Fruit fly (Drosophila melanogaster): Measurements from ENCODE around the gene Tbh.

Gene Tbh

DNA sequence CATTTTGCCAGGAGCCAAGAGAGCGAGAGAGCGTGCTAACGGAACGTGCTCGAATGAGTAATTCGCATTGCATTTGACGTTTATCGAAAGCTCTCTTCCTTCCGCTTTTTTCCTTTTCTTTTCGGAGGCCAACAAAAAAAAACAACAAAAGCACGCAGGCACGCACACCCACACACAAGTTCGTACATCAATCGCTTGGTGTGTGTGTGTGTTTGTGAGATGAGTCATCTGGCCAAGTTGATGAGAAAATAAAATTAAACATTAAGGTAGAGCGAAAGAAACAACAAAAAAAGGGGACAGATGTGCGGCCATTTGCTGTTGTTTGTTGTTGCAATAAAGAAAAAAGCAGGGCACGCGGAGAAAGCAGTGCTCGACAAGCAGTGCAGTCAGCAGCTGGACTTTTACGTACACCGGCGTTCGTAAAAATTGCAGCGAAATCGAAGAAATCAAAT is 67.8 kb downstream of the Tbh start (continued):
- TF ChIP-seq CG34422 (GFP tag; IDR thresholded peaks at IDR 0.05), result peak; percentile 39; the same call in 1 of the 3 replicates
- TF ChIP-seq pnt (GFP tag; optimal IDR thresholded peaks at IDR 0.05), result no peak
- 0 out of 4 replicates have a peak, but pooled peaks have one; percentile 17 for TF ChIP-seq chinmo (GFP tag; IDR thresholded peaks at IDR 0.05; ENCODE audit: partially characterized antibody)
- TF ChIP-seq Eip74EF (GFP tag; optimal IDR thresholded peaks at IDR 0.05), result peak in 1 of 2 experiments; percentile 96
- TF ChIP-seq CG9817 (tag; optimal IDR thresholded peaks at IDR 0.05), result no peak
- peak; percentile 5 for TF ChIP-seq CG9437 (GFP tag; optimal IDR thresholded peaks at IDR 0.05)
- no peak for TF ChIP-seq seq (GFP tag; IDR thresholded peaks at IDR 0.05)
- peak; percentile 46 for TF ChIP-seq stwl (tag; optimal IDR thresholded peaks at IDR 0.05)
- TF ChIP-seq CG10431 (GFP tag; optimal IDR thresholded peaks at IDR 0.05), result no peak
- TF ChIP-seq CG7357 (GFP tag; IDR thresholded peaks at IDR 0.05), result no peak
- peak; percentile 31 for TF ChIP-seq sqz (GFP tag; optimal IDR thresholded peaks at IDR 0.05)
- TF ChIP-seq CG3163 (GFP tag; optimal IDR thresholded peaks at IDR 0.05), result no peak
- peak; percentile 83 for TF ChIP-seq Aef1 (GFP tag; IDR thresholded peaks at IDR 0.05)
- TF ChIP-seq Usf (GFP tag; optimal IDR thresholded peaks at IDR 0.05), result no peak
- TF ChIP-seq z (GFP tag; IDR thresholded peaks at IDR 0.05), result 0 out of 3 replicates have a peak, but pooled peaks have one; percentile 40
- TF ChIP-seq dm (GFP tag; optimal IDR thresholded peaks at IDR 0.05), result peak; percentile 5
- 0 out of 2 replicates have a peak, but pooled peaks have one; percentile 5 for TF ChIP-seq slbo (GFP tag; IDR thresholded peaks at IDR 0.05)
- 0 out of 3 replicates have a peak, but pooled peaks have one; percentile 25 for TF ChIP-seq otp (GFP tag; IDR thresholded peaks at IDR 0.05)
- TF ChIP-seq CG10565 (GFP tag; optimal IDR thresholded peaks at IDR 0.05), result no peak
- no peak for TF ChIP-seq CG17829 (tag; optimal IDR thresholded peaks at IDR 0.05)
- no peak for TF ChIP-seq bigmax (GFP tag; optimal IDR thresholded peaks at IDR 0.05)
- peak; percentile 4 for TF ChIP-seq CG8924 (tag; optimal IDR thresholded peaks at IDR 0.05)
- TF ChIP-seq Rfx (GFP tag; IDR thresholded peaks at IDR 0.05), result peak; percentile 17; the same call in 1 of the 2 replicates
- peak; percentile 91 for TF ChIP-seq CG11696 (GFP tag; IDR thresholded peaks at IDR 0.05)
- TF ChIP-seq Hr51 (GFP tag; optimal IDR thresholded peaks at IDR 0.05), result no peak
- TF ChIP-seq ci (GFP tag; IDR thresholded peaks at IDR 0.05), result peak; percentile 51; the same call in 2 of the 3 replicates
- TF ChIP-seq CG17359 (tag; optimal IDR thresholded peaks at IDR 0.05), result peak; percentile 36
- TF ChIP-seq Poxn (GFP tag; IDR thresholded peaks at IDR 0.05), result no peak
- peak; percentile 93 for TF ChIP-seq nom (GFP tag; optimal IDR thresholded peaks at IDR 0.05)
- no peak for TF ChIP-seq pum (GFP tag; optimal IDR thresholded peaks at IDR 0.05)
- peak; percentile 85 for TF ChIP-seq kay (GFP tag; optimal IDR thresholded peaks at IDR 0.05)
- TF ChIP-seq zen (tag; optimal IDR thresholded peaks at IDR 0.05), result peak; percentile 10

DNA sequence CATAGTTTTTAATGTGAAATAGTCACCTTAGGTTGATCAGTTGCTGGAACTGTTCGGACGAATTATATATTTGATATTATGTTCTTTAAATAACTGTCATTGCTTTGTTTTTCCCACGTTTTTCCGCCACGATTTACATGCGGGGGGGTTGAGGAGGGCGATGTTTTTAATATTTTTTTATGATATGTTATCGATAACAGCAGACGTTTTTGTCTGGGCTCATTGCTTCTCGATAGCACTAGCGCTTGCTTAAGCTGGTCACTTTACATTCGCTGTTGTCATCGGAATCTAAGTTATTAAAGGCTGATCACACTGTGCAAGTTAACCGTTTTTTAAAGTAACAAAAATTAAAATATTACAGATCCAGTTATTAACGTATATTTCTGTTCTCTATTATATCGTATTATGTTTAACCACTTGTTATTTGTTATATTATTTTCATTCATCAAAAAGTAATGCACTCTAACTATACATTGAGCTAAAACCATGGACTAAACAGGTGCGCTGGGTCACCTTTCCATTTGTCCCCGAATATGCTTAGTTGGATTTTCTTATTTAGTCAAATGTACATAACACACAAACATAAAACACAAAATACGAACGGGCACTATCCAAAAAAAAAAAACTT is 79.9 kb downstream of the Tbh start, which contains the start of the genes Upf2 and CG1571:
Upf2 (minus strand) TSS at position 167 of the 628 bp plus-strand sequence.
CG1571 (plus strand) TSS at position 578 of the 628 bp plus-strand sequence.
- TF ChIP-seq CG33557 (GFP tag; optimal IDR thresholded peaks at IDR 0.05) (no peak), gce (GFP tag; IDR thresholded peaks at IDR 0.05) (no peak), NfI (GFP tag; optimal IDR thresholded peaks at IDR 0.05) (no peak), exex (tag; optimal IDR thresholded peaks at IDR 0.05) (no peak), CG10431 (GFP tag; optimal IDR thresholded peaks at IDR 0.05) (peak; percentile 78), crc (GFP tag; optimal IDR thresholded peaks at IDR 0.05) (no peak), pita (GFP tag; optimal IDR thresholded peaks at IDR 0.05) (no peak), insv (GFP tag; optimal IDR thresholded peaks at IDR 0.05) (no peak), CG8359 (GFP tag; optimal IDR thresholded peaks at IDR 0.05; ENCODE audit: borderline replicate concordance) (no peak), btn (GFP tag; optimal IDR thresholded peaks at IDR 0.05) (no peak), CG15073 (GFP tag; optimal IDR thresholded peaks at IDR 0.05) (no peak), CG14014 (GFP tag; IDR thresholded peaks at IDR 0.05) (no peak), ken (GFP tag; IDR thresholded peaks at IDR 0.05) (no peak), fd96Cb (tag; optimal IDR thresholded peaks at IDR 0.05) (no peak), luna (GFP tag; optimal IDR thresholded peaks at IDR 0.05) (no peak), CG3281 (GFP tag; optimal IDR thresholded peaks at IDR 0.05) (no peak), CG4282 (GFP tag; optimal IDR thresholded peaks at IDR 0.05) (no peak), B-H1 (GFP tag; IDR thresholded peaks at IDR 0.05) (no peak), dpn (GFP tag; optimal IDR thresholded peaks at IDR 0.05) (peak in 1 of 2 experiments; percentile 4), Bgb (GFP tag; IDR thresholded peaks at IDR 0.05; ENCODE audit: partially characterized antibody) (peak; percentile 82)

Data from whole organism, embryonic.